Worm (Caenorhabditis elegans): Measurements from ENCODE around the gene daf-42.

Gene daf-42

DNA sequence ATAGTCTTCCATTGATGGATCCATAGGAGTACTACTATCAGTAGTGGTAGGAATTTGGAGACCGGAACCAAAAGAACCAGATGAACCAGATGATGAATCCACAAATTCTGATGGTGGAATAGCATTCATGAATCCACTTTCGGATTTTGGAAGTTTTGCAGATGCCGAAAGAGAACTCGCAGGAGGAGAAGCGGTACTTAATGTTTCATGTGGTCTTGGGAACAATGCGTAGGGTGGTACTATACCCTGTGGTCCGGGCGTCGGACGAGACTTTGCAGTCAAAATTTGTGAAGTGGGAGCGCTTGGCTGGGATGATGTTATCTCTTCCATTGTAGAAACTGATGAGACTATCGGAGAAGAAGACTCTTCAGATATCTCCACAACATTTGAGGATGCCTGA, 8.6 kb downstream of the daf-42 start:
- no peak for TF ChIP-seq ceh-6 (GFP tag; optimal IDR thresholded peaks at IDR 0.05)
- TF ChIP-seq T23F11.4 (GFP tag; optimal IDR thresholded peaks at IDR 0.05), result no peak
- TF ChIP-seq pat-9 (tag; optimal IDR thresholded peaks at IDR 0.05), result no peak
- TF ChIP-seq lin-11 (tag; optimal IDR thresholded peaks at IDR 0.05), result no peak
- no peak for TF ChIP-seq ceh-34 (tag; optimal IDR thresholded peaks at IDR 0.05)
- no peak for TF ChIP-seq hlh-15 (tag; optimal IDR thresholded peaks at IDR 0.05)
- TF ChIP-seq F13H6.1 (tag; optimal IDR thresholded peaks at IDR 0.05), result no peak
- no peak for TF ChIP-seq fkh-6 (tag; optimal IDR thresholded peaks at IDR 0.05)
- TF ChIP-seq C38D4.7 (GFP tag; optimal IDR thresholded peaks at IDR 0.05), result no peak
- no peak for TF ChIP-seq C08G9.2 (tag; optimal IDR thresholded peaks at IDR 0.05)
- TF ChIP-seq elt-4 (tag; optimal IDR thresholded peaks at IDR 0.05), result no peak
- no peak for TF ChIP-seq unc-55 (GFP tag; optimal IDR thresholded peaks at IDR 0.05)
- TF ChIP-seq tbx-2 (tag; optimal IDR thresholded peaks at IDR 0.05), result no peak
- TF ChIP-seq ceh-48 (tag; optimal IDR thresholded peaks at IDR 0.05), result no peak
- TF ChIP-seq unc-3 (GFP tag; conservative IDR thresholded peaks at IDR 0.05), result no peak
- no peak for TF ChIP-seq unc-3 (tag; optimal IDR thresholded peaks at IDR 0.05)

DNA sequence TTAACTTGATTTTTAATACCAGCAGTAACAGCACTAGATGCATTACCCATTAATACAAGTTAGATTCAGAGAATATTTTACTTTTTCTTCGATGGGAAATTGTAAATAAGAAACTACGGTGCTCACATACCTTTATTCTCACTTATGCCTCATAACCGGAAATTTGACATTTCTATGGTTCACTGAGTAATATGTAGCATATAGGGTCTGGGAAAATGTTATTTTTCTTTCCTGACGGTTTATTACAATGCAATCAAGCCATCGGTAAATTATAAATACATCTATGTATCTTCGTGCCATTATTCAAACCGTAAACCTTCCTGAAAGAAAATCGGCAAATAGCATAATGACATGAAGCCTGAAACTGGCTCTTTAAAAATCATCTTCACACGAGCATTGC, 14.0 kb downstream of the daf-42 start, which contains the start of gene ocr-4:
Gene ocr-4, minus strand, starts transcription at position 101 of the 400 bp plus-strand sequence.
- no peak for TF ChIP-seq C08G9.2 (tag; optimal IDR thresholded peaks at IDR 0.05)
- no peak for TF ChIP-seq madf-2 (tag; optimal IDR thresholded peaks at IDR 0.05)
- TF ChIP-seq lin-11 (tag; optimal IDR thresholded peaks at IDR 0.05), result no peak
- TF ChIP-seq nfya-1 (tag; optimal IDR thresholded peaks at IDR 0.05), result no peak
- TF ChIP-seq fkh-6 (tag; optimal IDR thresholded peaks at IDR 0.05), result no peak
- TF ChIP-seq mec-3 (tag; optimal IDR thresholded peaks at IDR 0.05; ENCODE audit: borderline replicate concordance), result no peak
- TF ChIP-seq unc-55 (GFP tag; optimal IDR thresholded peaks at IDR 0.05), result no peak
- TF ChIP-seq ceh-19 (GFP tag; optimal IDR thresholded peaks at IDR 0.05), result no peak
- no peak for TF ChIP-seq C38D4.7 (GFP tag; optimal IDR thresholded peaks at IDR 0.05)
- no peak for TF ChIP-seq ceh-9 (tag; optimal IDR thresholded peaks at IDR 0.05)
- no peak for TF ChIP-seq ama-1 (optimal IDR thresholded peaks at IDR 0.05)
- no peak for TF ChIP-seq unc-86 (tag; optimal IDR thresholded peaks at IDR 0.05)
- TF ChIP-seq npax-4 (tag; optimal IDR thresholded peaks at IDR 0.05), result no peak
- TF ChIP-seq pha-2 (tag; optimal IDR thresholded peaks at IDR 0.05), result no peak
- no peak for TF ChIP-seq ttx-3 (tag; optimal IDR thresholded peaks at IDR 0.05)
- TF ChIP-seq sox-2 (GFP tag; IDR thresholded peaks at IDR 0.05), result no peak
- no peak for TF ChIP-seq tbx-2 (tag; optimal IDR thresholded peaks at IDR 0.05)
- TF ChIP-seq pqm-1 (tag; optimal IDR thresholded peaks at IDR 0.05), result no peak

DNA sequence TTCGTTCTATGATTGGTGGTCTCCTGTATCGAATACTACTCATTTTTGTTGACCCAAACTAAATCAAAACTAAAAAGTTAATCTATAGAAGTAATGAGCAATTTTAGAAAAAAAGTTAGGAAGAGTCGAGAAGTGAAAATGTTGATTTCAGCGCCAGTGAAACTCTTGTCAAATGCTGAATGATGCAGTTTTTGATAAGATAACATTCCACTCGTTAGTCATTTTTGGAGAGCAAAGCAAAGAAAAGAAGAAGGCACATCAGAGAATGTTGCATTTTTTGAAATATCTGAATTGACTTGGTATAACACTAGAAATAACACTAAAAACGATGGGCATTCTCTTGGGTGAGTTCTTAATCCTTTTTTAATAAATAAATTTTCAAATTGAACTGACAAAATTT, 17.7 kb downstream of the daf-42 start, which contains the start of gene sqst-2:
Gene sqst-2, minus strand, starts transcription at position 58 of the 400 bp plus-strand sequence.
- TF ChIP-seq F13H6.1 (tag; optimal IDR thresholded peaks at IDR 0.05) (no peak), tbx-2 (tag; optimal IDR thresholded peaks at IDR 0.05) (no peak), fkh-10 (GFP tag; optimal IDR thresholded peaks at IDR 0.05) (no peak), hlh-13 (GFP tag; optimal IDR thresholded peaks at IDR 0.05) (no peak), hlh-15 (tag; optimal IDR thresholded peaks at IDR 0.05) (no peak), gmeb-2 (tag; optimal IDR thresholded peaks at IDR 0.05) (no peak)

DNA sequence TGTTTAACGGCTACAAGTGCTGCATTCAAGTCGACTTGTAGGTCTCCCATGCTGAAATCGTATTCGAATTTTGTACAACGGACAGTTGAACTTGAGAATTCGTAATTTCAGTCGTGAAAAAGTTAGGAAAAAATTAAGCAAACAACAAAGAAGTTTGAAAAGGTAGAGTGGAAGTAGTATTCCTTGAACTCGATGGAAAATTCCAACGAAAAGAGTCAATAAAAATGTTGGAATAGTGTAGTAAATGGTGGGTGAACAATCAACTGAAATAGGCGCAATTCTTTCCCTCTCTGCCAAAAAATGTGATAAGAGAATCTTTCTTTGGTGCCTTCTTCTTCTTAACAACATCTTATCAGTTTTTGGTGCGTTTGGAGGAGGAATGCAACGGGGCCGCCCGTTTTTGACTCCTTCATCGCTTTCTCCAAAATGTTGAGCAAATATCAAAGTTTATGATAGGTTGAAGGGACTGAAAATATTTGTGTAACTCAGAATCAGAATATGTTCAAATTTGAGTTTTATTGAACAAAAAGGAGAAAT, 20.0 kb downstream of the daf-42 start, which contains the start of gene ifo-1:
Gene ifo-1, minus strand, starts transcription at position 51 of the 537 bp plus-strand sequence.
- TF ChIP-seq ceh-6 (GFP tag; optimal IDR thresholded peaks at IDR 0.05) (no peak), elt-2 (tag; optimal IDR thresholded peaks at IDR 0.05) (peak; percentile 86)

DNA sequence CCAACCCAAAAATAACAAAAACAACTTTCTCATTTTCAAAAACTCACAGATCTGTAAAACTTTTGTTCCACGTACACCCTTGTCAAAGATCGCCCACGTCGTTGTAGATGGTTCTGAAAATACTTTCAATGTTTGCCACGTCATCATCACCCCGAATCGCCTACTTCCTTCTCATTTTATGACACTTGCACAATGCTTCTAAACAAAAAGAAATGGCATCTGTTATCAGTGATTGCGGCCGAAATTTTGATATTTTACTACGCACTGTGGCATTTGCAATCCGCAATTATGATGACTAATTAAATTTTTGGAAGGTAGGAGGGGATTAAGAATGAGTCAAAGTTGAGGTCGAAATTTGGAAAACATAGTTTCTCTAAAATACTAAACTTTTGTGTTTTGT, 21.0 kb downstream of the daf-42 start:
- no peak for TF ChIP-seq unc-86 (tag; optimal IDR thresholded peaks at IDR 0.05)
- no peak for TF ChIP-seq sox-2 (GFP tag; IDR thresholded peaks at IDR 0.05)
- no peak for TF ChIP-seq che-1 (tag; optimal IDR thresholded peaks at IDR 0.05)
- TF ChIP-seq C38D4.7 (GFP tag; optimal IDR thresholded peaks at IDR 0.05), result no peak
- TF ChIP-seq pha-2 (tag; optimal IDR thresholded peaks at IDR 0.05), result no peak
- TF ChIP-seq npax-4 (tag; optimal IDR thresholded peaks at IDR 0.05), result no peak
- no peak for TF ChIP-seq ceh-19 (GFP tag; optimal IDR thresholded peaks at IDR 0.05)

Measured in whole organism, late embryonic.